Worm (Caenorhabditis elegans) whole organism, L2 larva: ENCODE measurements around the gene F56D2.5.

Experiments
- alr-1 ChIP-seq: fragments of 150-350 bp; optimal IDR thresholded peaks from 2 replicates; lab custom pipeline; 2014; ENCODE audit warnings: missing biosample characterization, missing genetic modification characterization
- ama-1 ChIP-seq: fragments of 150-350 bp; optimal IDR thresholded peaks from 2 replicates; lab custom pipeline; 2018; ENCODE audit warnings: inconsistent platforms
- elt-3 ChIP-seq: sonication (generic microtip); optimal IDR thresholded peaks from 2 replicates; lab custom pipeline; 2017; ENCODE audit warnings: missing biosample characterization, missing genetic modification characterization
- fos-1 ChIP-seq: fragments of 150-350 bp; optimal IDR thresholded peaks from 2 replicates; lab custom pipeline; 2014; ENCODE audit warnings: missing biosample characterization, missing genetic modification characterization
- lin-39 ChIP-seq: fragments of 150-350 bp; optimal IDR thresholded peaks from 2 replicates; lab custom pipeline; 2014; ENCODE audit warnings: missing biosample characterization, missing genetic modification reagents, missing genetic modification characterization
- mdl-1 ChIP-seq, 2 experiments: fragments of 150-350 bp in 1 of 2; sonication (generic microtip) in 1 of 2; optimal IDR thresholded peaks; 2 replicates each; lab custom pipeline; 2017; ENCODE audit warnings: missing biosample characterization in 2 of 2, missing genetic modification characterization in 2 of 2
- nhr-11 ChIP-seq: fragments of 150-350 bp; optimal IDR thresholded peaks from 2 replicates; lab custom pipeline; 2014; ENCODE audit warnings: missing biosample characterization, missing genetic modification characterization
- nhr-77 ChIP-seq: fragments of 150-350 bp; optimal IDR thresholded peaks from 2 replicates; lab custom pipeline; 2014; ENCODE audit warnings: missing biosample characterization, missing genetic modification characterization
- unc-39 ChIP-seq: fragments of 150-350 bp; optimal IDR thresholded peaks from 2 replicates; lab custom pipeline; 2014; ENCODE audit warnings: missing biosample characterization, missing genetic modification characterization
- unc-55 ChIP-seq: fragments of 150-350 bp; sonication (generic microtip); optimal IDR thresholded peaks from 3 replicates; lab custom pipeline; 2014; ENCODE audit warnings: missing biosample characterization, missing genetic modification reagents, missing genetic modification characterization
- unc-62 ChIP-seq: fragments of 150-350 bp; optimal IDR thresholded peaks from 2 replicates; lab custom pipeline; 2014; ENCODE audit warnings: missing biosample characterization, missing genetic modification reagents, missing genetic modification characterization
- ztf-11 ChIP-seq: sonication (generic microtip); optimal IDR thresholded peaks from 2 replicates; lab custom pipeline; 2017; ENCODE audit warnings: missing biosample characterization, missing genetic modification characterization

DNA sequence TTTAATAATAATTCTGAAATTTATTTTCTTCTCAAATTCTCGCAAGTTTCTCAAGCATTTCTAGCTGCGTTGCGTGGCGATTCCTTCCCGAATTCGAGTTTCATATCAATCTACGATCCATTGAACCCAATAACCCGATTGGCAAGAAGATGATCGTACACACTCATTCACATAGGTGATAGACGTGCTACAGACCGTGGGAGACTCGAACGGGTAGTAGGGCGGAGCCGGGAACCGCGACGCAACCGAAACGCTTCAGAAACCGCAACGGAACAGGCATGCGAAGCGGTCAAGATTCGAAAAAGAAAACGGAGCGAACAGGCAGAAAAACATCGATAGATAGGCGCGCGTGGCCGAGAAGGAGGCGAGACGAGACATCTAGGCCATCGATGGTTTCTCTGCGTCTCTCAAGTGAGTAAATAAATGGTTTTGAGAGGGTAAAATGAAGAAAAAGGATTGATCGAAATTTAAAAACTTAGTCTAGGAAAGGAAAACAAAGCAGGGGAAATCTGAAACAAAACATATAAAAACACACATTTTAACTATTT lies 22.3 kb upstream of the F56D2.5 start, which contains the start of gene madf-11:
- TF ChIP-seq unc-39 (tag; lab: Kevin White, UChicago), result no peak
- no peak for TF ChIP-seq unc-62 (GFP tag; lab: Kevin White, UChicago)
- peak; percentile 59 for TF ChIP-seq fos-1 (tag; lab: Kevin White, UChicago)
- no peak for TF ChIP-seq nhr-77
- peak; percentile 86 for TF ChIP-seq unc-55
- TF ChIP-seq mdl-1 (tag; optimal IDR thresholded peaks at IDR 0.05; lab: Kevin White, UChicago), result peak; percentile 27 to 66
- TF ChIP-seq elt-3 (tag; lab: Kevin White, UChicago), result no peak
- no peak for TF ChIP-seq lin-39 (tag; lab: Kevin White, UChicago)
- TF ChIP-seq ztf-11 (tag; lab: Kevin White, UChicago), result no peak
- no peak for TF ChIP-seq ama-1 (lab: Kevin White, UChicago)
- TF ChIP-seq alr-1 (tag; lab: Kevin White, UChicago), result no peak
- TF ChIP-seq nhr-11 (tag; lab: Kevin White, UChicago), result no peak
